Worm (Caenorhabditis elegans) whole organism, early embryonic: ENCODE measurements around the gene F23B12.4.

ENCODE experiments used
- B0310.2 ChIP-seq: sonication (generic microtip); optimal IDR thresholded peaks from 2 replicates; lab custom pipeline; 2016; ENCODE audit warnings: mild to moderate bottlenecking, missing genetic modification characterization, missing compliant biosample characterization
- ama-1 ChIP-seq: fragments of 150-350 bp; optimal IDR thresholded peaks from 2 replicates; lab custom pipeline; 2014
- ceh-36 ChIP-seq: sonication (generic microtip); optimal IDR thresholded peaks from 2 replicates; lab custom pipeline; 2016; ENCODE audit warnings: missing genetic modification characterization, inconsistent platforms, missing compliant biosample characterization
- hmg-4 ChIP-seq: fragments of 200-800 bp; sonication (Bioruptor generic); optimal IDR thresholded peaks from 2 replicates; lab custom pipeline; 2018; ENCODE audit warnings: mild to moderate bottlenecking, missing genetic modification characterization, missing compliant biosample characterization
- pes-1 ChIP-seq: fragments of 200-800 bp; sonication (Bioruptor generic); IDR thresholded peaks from 2 replicates; pipeline ENCODE4 v1.3.6; 2022; ENCODE audit warnings: missing genetic modification reagents, missing genetic modification characterization, missing compliant biosample characterization
- sea-1 ChIP-seq: fragments of 200-800 bp; sonication (Bioruptor generic); conservative IDR thresholded peaks from 2 replicates; pipeline ENCODE4 v1.3.6; 2022; ENCODE audit warnings: missing genetic modification characterization, missing compliant biosample characterization
- tra-4 ChIP-seq: sonication (generic microtip); optimal IDR thresholded peaks from 2 replicates; lab custom pipeline; 2017; ENCODE audit warnings: missing genetic modification characterization, missing compliant biosample characterization

DNA sequence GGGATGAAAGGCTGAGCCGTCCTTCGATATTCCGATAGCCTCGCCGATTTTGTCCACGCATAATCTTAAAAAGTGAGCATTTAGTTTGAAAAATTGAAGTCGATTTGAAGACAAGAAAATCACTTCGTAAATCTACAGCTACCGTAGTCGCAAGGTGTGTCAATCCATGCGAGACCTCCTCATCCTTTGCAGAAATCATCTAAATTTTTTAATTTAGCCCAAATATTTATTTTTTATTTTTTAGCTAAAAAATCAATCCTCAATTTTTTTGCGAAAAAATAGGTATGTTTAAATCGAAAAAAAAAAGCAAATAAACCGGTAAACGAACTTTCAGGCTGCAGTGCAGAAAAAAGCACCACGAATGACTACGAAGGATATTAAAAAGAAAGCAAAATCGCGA lies 23.2 kb upstream of the F23B12.4 start, which contains the start of the genes nxf-2 and set-31:
- TF ChIP-seq ceh-36 (no peak), tra-4 (tag; lab: Kevin White, UChicago) (no peak), sea-1 (GFP tag; lab: Robert Waterston, UW) (no peak), ama-1 (lab: Kevin White, UChicago) (no peak), B0310.2 (no peak), hmg-4 (GFP tag; lab: Kevin White, UChicago) (no peak), pes-1 (GFP tag; lab: Robert Waterston, UW) (no peak)
